Fruit fly (Drosophila melanogaster) whole organism, prepupa: ENCODE data around the gene hbt.

Source experiments
- Blimp-1 ChIP-seq: fragments of 200-800 bp; sonication (Bioruptor generic); optimal IDR thresholded peaks from 3 replicates; lab custom pipeline; 2017; ENCODE audit warnings: missing biosample characterization, missing genetic modification characterization, mild to moderate bottlenecking, moderate library complexity, missing genetic modification reagents
- CG10631 ChIP-seq: fragments of 200-800 bp; sonication (Bioruptor generic); optimal IDR thresholded peaks from 2 replicates; lab custom pipeline; 2016; ENCODE audit warnings: missing biosample characterization, missing genetic modification characterization
- CG11294 ChIP-seq: fragments of 200-800 bp; sonication (Bioruptor generic); IDR thresholded peaks from 2 replicates; pipeline ENCODE4 v1.3.6; 2022; ENCODE audit warnings: missing biosample characterization, missing genetic modification characterization
- CG11902 ChIP-seq: fragments of 200-800 bp; sonication (Bioruptor generic); optimal IDR thresholded peaks from 3 replicates; lab custom pipeline; 2016; ENCODE audit warnings: missing biosample characterization, missing genetic modification characterization
- CG15336 ChIP-seq: fragments of 200-800 bp; sonication (Bioruptor generic); IDR thresholded peaks from 2 replicates; pipeline ENCODE4 v1.3.6; 2022; ENCODE audit warnings: missing biosample characterization, missing genetic modification characterization
- CG1621 ChIP-seq: fragments of 200-800 bp; sonication (Bioruptor generic); optimal IDR thresholded peaks from 3 replicates; lab custom pipeline; 2018; ENCODE audit warnings: missing biosample characterization, mild to moderate bottlenecking, missing genetic modification characterization
- CG16779 ChIP-seq: fragments of 200-800 bp; sonication (Bioruptor generic); optimal IDR thresholded peaks from 3 replicates; lab custom pipeline; 2017; ENCODE audit warnings: missing biosample characterization, mild to moderate bottlenecking, missing genetic modification characterization
- CG3032 ChIP-seq: fragments of 200-800 bp; optimal IDR thresholded peaks from 2 replicates; lab custom pipeline; 2019; ENCODE audit warnings: missing biosample characterization, mild to moderate bottlenecking, missing genetic modification characterization, moderate library complexity
- CG31627 ChIP-seq: fragments of 200-800 bp; sonication (Bioruptor generic); optimal IDR thresholded peaks from 3 replicates; lab custom pipeline; 2016; ENCODE audit warnings: missing biosample characterization, missing genetic modification characterization
- CG34406 ChIP-seq: fragments of 200-800 bp; sonication (Bioruptor generic); optimal IDR thresholded peaks from 3 replicates; lab custom pipeline; 2016; ENCODE audit warnings: missing biosample characterization, missing genetic modification characterization
- CG3919 ChIP-seq: fragments of 200-800 bp; sonication (Bioruptor generic); optimal IDR thresholded peaks from 3 replicates; lab custom pipeline; 2016; ENCODE audit warnings: missing biosample characterization, missing genetic modification characterization
- CG4318 ChIP-seq: fragments of 200-800 bp; sonication (Bioruptor generic); optimal IDR thresholded peaks from 3 replicates; lab custom pipeline; 2017; ENCODE audit warnings: missing biosample characterization, mild to moderate bottlenecking, missing genetic modification characterization
- CG6276 ChIP-seq: fragments of 200-800 bp; sonication (Bioruptor generic); optimal IDR thresholded peaks from 2 replicates; lab custom pipeline; 2017; ENCODE audit warnings: missing biosample characterization, mild to moderate bottlenecking, missing genetic modification characterization
- CG6792 ChIP-seq: fragments of 200-800 bp; sonication (Bioruptor generic); optimal IDR thresholded peaks from 3 replicates; lab custom pipeline; 2016; ENCODE audit warnings: missing biosample characterization, missing genetic modification characterization
- CG8632 ChIP-seq: fragments of 200-800 bp; sonication (Bioruptor generic); optimal IDR thresholded peaks from 3 replicates; lab custom pipeline; 2016; ENCODE audit warnings: missing biosample characterization, missing genetic modification characterization
- CG9139 ChIP-seq: fragments of 200-800 bp; sonication (Bioruptor generic); optimal IDR thresholded peaks from 3 replicates; lab custom pipeline; 2017; ENCODE audit warnings: missing biosample characterization, mild to moderate bottlenecking, missing genetic modification characterization
- Eip78C ChIP-seq: fragments of 200-800 bp; sonication (Bioruptor generic); peaks from one replicate; lab custom pipeline; 2016; ENCODE audit warnings: missing biosample characterization, missing genetic modification characterization
- Eip93F ChIP-seq: fragments of 200-800 bp; sonication (Bioruptor generic); optimal IDR thresholded peaks from 2 replicates; lab custom pipeline; 2016; ENCODE audit warnings: missing biosample characterization, mild to moderate bottlenecking, missing genetic modification characterization
- Ets96B ChIP-seq: fragments of 200-800 bp; optimal IDR thresholded peaks from 2 replicates; lab custom pipeline; 2019; ENCODE audit warnings: missing biosample characterization, mild to moderate bottlenecking, missing genetic modification characterization, moderate library complexity
- Hr38 ChIP-seq: sonication (Bioruptor generic); optimal IDR thresholded peaks from 2 replicates; lab custom pipeline; 2016; ENCODE audit warnings: missing biosample characterization, missing genetic modification characterization
- Hr39 ChIP-seq: fragments of 200-800 bp; sonication (Bioruptor generic); optimal IDR thresholded peaks from 2 replicates; lab custom pipeline; 2016; ENCODE audit warnings: missing biosample characterization, missing genetic modification characterization
- Lpt ChIP-seq: fragments of 200-800 bp; sonication (Bioruptor generic); optimal IDR thresholded peaks from 3 replicates; lab custom pipeline; 2016; ENCODE audit warnings: missing biosample characterization, missing genetic modification characterization
- Met ChIP-seq: fragments of 200-800 bp; sonication (Bioruptor generic); optimal IDR thresholded peaks from 3 replicates; lab custom pipeline; 2016; ENCODE audit warnings: missing biosample characterization, missing genetic modification characterization
- Sox14 ChIP-seq: fragments of 200-800 bp; sonication (Bioruptor generic); optimal IDR thresholded peaks from 3 replicates; lab custom pipeline; 2016; ENCODE audit warnings: missing biosample characterization, missing genetic modification characterization
- Sox15 ChIP-seq: fragments of 200-800 bp; sonication (Bioruptor generic); optimal IDR thresholded peaks from 3 replicates; lab custom pipeline; 2016; ENCODE audit warnings: missing biosample characterization, missing genetic modification characterization
- achi ChIP-seq: fragments of 200-800 bp; sonication (Bioruptor generic); optimal IDR thresholded peaks from 3 replicates; lab custom pipeline; 2016; ENCODE audit warnings: missing biosample characterization, missing genetic modification characterization
- acj6 ChIP-seq: fragments of 200-800 bp; sonication (Bioruptor generic); optimal IDR thresholded peaks from 3 replicates; lab custom pipeline; 2016; ENCODE audit warnings: missing biosample characterization, missing genetic modification characterization
- cyc ChIP-seq: fragments of 200-800 bp; sonication (Bioruptor generic); optimal IDR thresholded peaks from 3 replicates; lab custom pipeline; 2016; ENCODE audit warnings: missing biosample characterization, missing genetic modification characterization
- dac ChIP-seq: fragments of 200-800 bp; sonication (Bioruptor generic); optimal IDR thresholded peaks from 2 replicates; lab custom pipeline; 2017; ENCODE audit warnings: missing biosample characterization, mild to moderate bottlenecking, missing genetic modification characterization
- eg ChIP-seq: fragments of 200-800 bp; sonication (Bioruptor generic); IDR thresholded peaks from 3 replicates; pipeline ENCODE4 v1.3.6; 2022; ENCODE audit warnings: missing biosample characterization, missing genetic modification characterization
- esn ChIP-seq: fragments of 200-800 bp; sonication (Bioruptor generic); optimal IDR thresholded peaks from 2 replicates; lab custom pipeline; 2016; ENCODE audit warnings: missing biosample characterization, mild to moderate bottlenecking, missing genetic modification characterization, moderate library complexity
- fkh ChIP-seq: fragments of 200-800 bp; sonication (Bioruptor generic); optimal IDR thresholded peaks from 3 replicates; lab custom pipeline; 2017; ENCODE audit warnings: missing biosample characterization, mild to moderate bottlenecking, missing genetic modification characterization, moderate library complexity
- pdm3 ChIP-seq: fragments of 200-800 bp; sonication (Bioruptor generic); optimal IDR thresholded peaks from 3 replicates; lab custom pipeline; 2016; ENCODE audit warnings: missing biosample characterization, missing genetic modification characterization
- spab ChIP-seq: fragments of 200-800 bp; sonication (Bioruptor generic); optimal IDR thresholded peaks from 2 replicates; lab custom pipeline; 2017; ENCODE audit warnings: missing biosample characterization, mild to moderate bottlenecking, missing genetic modification characterization, missing genetic modification reagents
- ss ChIP-seq, 2 experiments: fragments of 200-800 bp; sonication (Bioruptor generic); optimal IDR thresholded peaks; 2 replicates in 1 of 2; 3 replicates in 1 of 2; lab custom pipeline; 2017 to 2018; ENCODE audit warnings: mild to moderate bottlenecking in 2 of 2, missing biosample characterization in 2 of 2, missing genetic modification characterization in 2 of 2, moderate library complexity in 1 of 2
- svp ChIP-seq: fragments of 200-800 bp; sonication (Bioruptor generic); peaks from one replicate; lab custom pipeline; 2016; ENCODE audit warnings: missing biosample characterization, missing genetic modification characterization
- topi ChIP-seq: fragments of 200-800 bp; sonication (Bioruptor generic); optimal IDR thresholded peaks from 3 replicates; lab custom pipeline; 2016; ENCODE audit warnings: missing biosample characterization, missing genetic modification characterization
- vri ChIP-seq: fragments of 200-800 bp; sonication (Bioruptor generic); optimal IDR thresholded peaks from 3 replicates; lab custom pipeline; 2016; ENCODE audit warnings: missing biosample characterization, mild to moderate bottlenecking, missing genetic modification characterization

hbt gene

DNA sequence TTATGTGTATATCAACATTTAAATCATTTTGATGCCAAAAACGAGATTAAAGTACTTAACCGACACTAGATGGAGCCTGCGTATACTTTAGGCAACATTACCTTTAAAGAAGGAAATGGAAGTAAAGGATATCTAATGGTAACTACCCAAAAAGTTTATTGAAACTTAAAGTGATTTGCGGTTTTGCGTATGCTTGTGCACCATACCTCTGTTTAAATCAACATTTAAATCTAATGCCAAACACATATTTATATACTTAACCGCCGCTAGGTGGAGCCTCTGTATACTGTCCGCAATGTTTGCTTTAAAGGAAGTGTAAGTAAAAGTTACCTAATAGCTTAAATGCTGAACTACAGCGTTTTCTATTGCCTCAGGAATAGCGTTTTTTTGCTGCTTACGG, 5.1 kb downstream of the hbt start:
- TF ChIP-seq CG11294 (GFP tag; lab: Robert Waterston, UW): no peak
- no peak for TF ChIP-seq Met (GFP tag; lab: Kevin White, UChicago)
- no peak for TF ChIP-seq CG1621
- no peak for TF ChIP-seq svp (GFP tag; lab: Kevin White, UChicago)
- no peak for TF ChIP-seq CG9139 (GFP tag; lab: Kevin White, UChicago)
- no peak for TF ChIP-seq Sox15 (GFP tag; lab: Kevin White, UChicago)
- no peak for TF ChIP-seq esn (GFP tag; lab: Kevin White, UChicago)
- TF ChIP-seq Eip93F (GFP tag; lab: Kevin White, UChicago): no peak
- TF ChIP-seq eg (GFP tag; lab: Robert Waterston, UW): no peak
- TF ChIP-seq CG16779 (tag; lab: Kevin White, UChicago): no peak
- TF ChIP-seq CG6276 (GFP tag; lab: Kevin White, UChicago): no peak
- no peak for TF ChIP-seq achi
- no peak for TF ChIP-seq Lpt (GFP tag; lab: Kevin White, UChicago)
- TF ChIP-seq acj6: no peak

DNA sequence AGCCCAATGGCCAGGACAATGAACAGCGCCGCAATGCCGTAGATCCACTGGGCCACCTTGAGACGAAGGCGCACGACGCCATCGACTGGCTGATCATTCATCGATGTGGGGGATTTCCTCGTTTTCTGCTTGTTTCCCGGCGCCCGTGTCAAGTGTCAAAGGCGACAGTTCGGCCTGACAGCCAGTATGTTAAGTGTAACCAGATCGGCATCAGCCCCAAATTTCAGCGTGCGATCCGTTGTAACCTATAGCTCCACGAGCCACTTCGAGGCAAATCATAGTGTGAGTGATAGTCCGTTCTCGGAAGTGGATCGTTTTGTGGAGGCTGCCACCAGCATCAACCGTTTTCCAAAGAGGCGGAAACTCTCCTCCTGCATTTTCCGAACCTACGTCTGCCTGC, 24.3 kb downstream of the hbt start, which contains the start of gene CG43779:
CG43779 (minus strand) TSS at position 101 of the 400 bp plus-strand sequence.
- TF ChIP-seq ss (GFP tag; optimal IDR thresholded peaks at IDR 0.05; lab: Kevin White, UChicago) (no peak), Hr39 (GFP tag; lab: Kevin White, UChicago) (no peak), CG34406 (GFP tag; lab: Kevin White, UChicago) (no peak), vri (no peak), CG4318 (GFP tag; lab: Kevin White, UChicago) (no peak), Sox14 (GFP tag; lab: Kevin White, UChicago) (no peak), Eip78C (GFP tag; lab: Kevin White, UChicago) (no peak), CG1621 (no peak), CG3032 (tag; lab: Kevin White, UChicago) (no peak), spab (no peak), Hr38 (GFP tag; lab: Kevin White, UChicago) (no peak), cyc (GFP tag; lab: Kevin White, UChicago) (no peak), CG31627 (GFP tag; lab: Kevin White, UChicago) (no peak), svp (GFP tag; lab: Kevin White, UChicago) (no peak), Blimp-1 (GFP tag; lab: Kevin White, UChicago) (no peak), CG10631 (GFP tag; lab: Kevin White, UChicago) (no peak), CG8632 (no peak), topi (GFP tag; lab: Kevin White, UChicago) (no peak), acj6 (no peak), CG11902 (no peak)

DNA sequence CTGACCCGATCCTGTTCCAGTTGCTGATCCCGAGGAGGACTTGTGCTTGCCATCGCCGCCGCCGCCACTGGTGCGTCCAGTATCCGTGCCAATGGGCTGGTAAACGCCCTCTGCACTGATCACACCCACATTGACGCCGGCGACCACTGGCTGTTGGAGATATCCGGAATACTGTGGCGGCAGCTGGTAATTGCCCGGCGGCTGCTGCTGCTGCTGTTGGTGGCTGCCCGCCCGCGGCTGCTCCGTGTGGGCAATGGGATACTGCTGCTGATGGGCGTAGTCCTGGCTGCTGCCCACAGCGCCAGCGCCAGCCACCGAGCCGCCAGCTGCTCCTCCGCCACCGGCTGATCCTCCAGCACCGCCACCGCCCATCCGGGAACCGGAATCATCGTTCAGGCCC, 25.9 kb downstream of the hbt start:
- TF ChIP-seq CG6792 (GFP tag; lab: Kevin White, UChicago) (no peak), Sox14 (GFP tag; lab: Kevin White, UChicago) (no peak), pdm3 (GFP tag; lab: Kevin White, UChicago) (no peak), CG31627 (GFP tag; lab: Kevin White, UChicago) (no peak), CG11902 (no peak), dac (GFP tag; lab: Kevin White, UChicago) (no peak), CG3919 (GFP tag; lab: Kevin White, UChicago) (no peak), CG9139 (GFP tag; lab: Kevin White, UChicago) (no peak), fkh (GFP tag; lab: Kevin White, UChicago) (no peak), CG3032 (tag; lab: Kevin White, UChicago) (no peak), CG15336 (no peak), CG1621 (no peak), CG4318 (GFP tag; lab: Kevin White, UChicago) (no peak), Ets96B (tag; lab: Kevin White, UChicago) (no peak), eg (GFP tag; lab: Robert Waterston, UW) (no peak), svp (GFP tag; lab: Kevin White, UChicago) (no peak), cyc (GFP tag; lab: Kevin White, UChicago) (no peak)
